Fruit fly (Drosophila melanogaster) whole organism, prepupa: ENCODE measurements around the gene Irk3.

Experiments used
- Blimp-1 ChIP-seq: fragments of 200-800 bp; sonication (Bioruptor generic); optimal IDR thresholded peaks from 3 replicates; lab custom pipeline; 2017; ENCODE audit warnings: missing biosample characterization, missing genetic modification characterization, mild to moderate bottlenecking, moderate library complexity, missing genetic modification reagents
- CG10631 ChIP-seq: fragments of 200-800 bp; sonication (Bioruptor generic); optimal IDR thresholded peaks from 2 replicates; lab custom pipeline; 2016; ENCODE audit warnings: missing biosample characterization, missing genetic modification characterization
- CG10669 ChIP-seq: fragments of 200-800 bp; sonication (Bioruptor generic); optimal IDR thresholded peaks from 3 replicates; lab custom pipeline; 2018; ENCODE audit warnings: missing biosample characterization, mild to moderate bottlenecking, missing genetic modification characterization, moderate library complexity
- CG11294 ChIP-seq: fragments of 200-800 bp; sonication (Bioruptor generic); IDR thresholded peaks from 2 replicates; pipeline ENCODE4 v1.3.6; 2022; ENCODE audit warnings: missing biosample characterization, missing genetic modification characterization
- CG11762 ChIP-seq: fragments of 200-800 bp; sonication (Bioruptor generic); optimal IDR thresholded peaks from 3 replicates; lab custom pipeline; 2016; ENCODE audit warnings: missing biosample characterization, missing genetic modification characterization; ENCODE audit not compliant: insufficient read depth
- CG15336 ChIP-seq: fragments of 200-800 bp; sonication (Bioruptor generic); IDR thresholded peaks from 2 replicates; pipeline ENCODE4 v1.3.6; 2022; ENCODE audit warnings: missing biosample characterization, missing genetic modification characterization
- CG1621 ChIP-seq: fragments of 200-800 bp; sonication (Bioruptor generic); optimal IDR thresholded peaks from 3 replicates; lab custom pipeline; 2018; ENCODE audit warnings: missing biosample characterization, mild to moderate bottlenecking, missing genetic modification characterization
- CG16779 ChIP-seq: fragments of 200-800 bp; sonication (Bioruptor generic); optimal IDR thresholded peaks from 3 replicates; lab custom pipeline; 2017; ENCODE audit warnings: missing biosample characterization, mild to moderate bottlenecking, missing genetic modification characterization
- CG3032 ChIP-seq: fragments of 200-800 bp; optimal IDR thresholded peaks from 2 replicates; lab custom pipeline; 2019; ENCODE audit warnings: missing biosample characterization, mild to moderate bottlenecking, missing genetic modification characterization, moderate library complexity
- CG32006 ChIP-seq: fragments of 200-800 bp; sonication (Bioruptor generic); optimal IDR thresholded peaks from 3 replicates; lab custom pipeline; 2017; ENCODE audit warnings: missing biosample characterization, mild to moderate bottlenecking, missing genetic modification characterization
- CG34406 ChIP-seq: fragments of 200-800 bp; sonication (Bioruptor generic); optimal IDR thresholded peaks from 3 replicates; lab custom pipeline; 2016; ENCODE audit warnings: missing biosample characterization, missing genetic modification characterization
- CG3919 ChIP-seq: fragments of 200-800 bp; sonication (Bioruptor generic); optimal IDR thresholded peaks from 3 replicates; lab custom pipeline; 2016; ENCODE audit warnings: missing biosample characterization, missing genetic modification characterization
- CG6163 ChIP-seq: fragments of 200-800 bp; sonication (Bioruptor generic); IDR thresholded peaks from 3 replicates; pipeline ENCODE4 v1.3.6; 2022; ENCODE audit warnings: missing biosample characterization, missing genetic modification characterization
- CG6276 ChIP-seq: fragments of 200-800 bp; sonication (Bioruptor generic); optimal IDR thresholded peaks from 2 replicates; lab custom pipeline; 2017; ENCODE audit warnings: missing biosample characterization, mild to moderate bottlenecking, missing genetic modification characterization
- CG6792 ChIP-seq: fragments of 200-800 bp; sonication (Bioruptor generic); optimal IDR thresholded peaks from 3 replicates; lab custom pipeline; 2016; ENCODE audit warnings: missing biosample characterization, missing genetic modification characterization
- CG6808 ChIP-seq: fragments of 200-800 bp; sonication (Bioruptor generic); optimal IDR thresholded peaks from 3 replicates; lab custom pipeline; 2017; ENCODE audit warnings: missing biosample characterization, missing genetic modification characterization, mild to moderate bottlenecking, moderate library complexity, missing genetic modification reagents
- CG6854 ChIP-seq: fragments of 200-800 bp; sonication (Bioruptor generic); optimal IDR thresholded peaks from 2 replicates; lab custom pipeline; 2017; ENCODE audit warnings: missing biosample characterization, mild to moderate bottlenecking, missing genetic modification characterization
- CG7368 ChIP-seq: fragments of 200-800 bp; sonication (Bioruptor generic); optimal IDR thresholded peaks from 3 replicates; lab custom pipeline; 2016; ENCODE audit warnings: missing biosample characterization, missing genetic modification characterization
- CG8119 ChIP-seq: fragments of 200-800 bp; sonication (Bioruptor generic); IDR thresholded peaks from 3 replicates; pipeline ENCODE4 v1.3.6; 2022; ENCODE audit warnings: missing biosample characterization, missing genetic modification characterization
- CG8319 ChIP-seq: fragments of 200-800 bp; sonication (Bioruptor generic); optimal IDR thresholded peaks from 3 replicates; lab custom pipeline; 2016; ENCODE audit warnings: missing biosample characterization, missing genetic modification characterization
- CG8632 ChIP-seq: fragments of 200-800 bp; sonication (Bioruptor generic); optimal IDR thresholded peaks from 3 replicates; lab custom pipeline; 2016; ENCODE audit warnings: missing biosample characterization, missing genetic modification characterization
- CG9139 ChIP-seq: fragments of 200-800 bp; sonication (Bioruptor generic); optimal IDR thresholded peaks from 3 replicates; lab custom pipeline; 2017; ENCODE audit warnings: missing biosample characterization, mild to moderate bottlenecking, missing genetic modification characterization
- Eip78C ChIP-seq: fragments of 200-800 bp; sonication (Bioruptor generic); peaks from one replicate; lab custom pipeline; 2016; ENCODE audit warnings: missing biosample characterization, missing genetic modification characterization
- Ets21C ChIP-seq: fragments of 200-800 bp; sonication (Bioruptor generic); optimal IDR thresholded peaks from 3 replicates; lab custom pipeline; 2016; ENCODE audit warnings: missing biosample characterization, missing genetic modification characterization
- Ets96B ChIP-seq: fragments of 200-800 bp; optimal IDR thresholded peaks from 2 replicates; lab custom pipeline; 2019; ENCODE audit warnings: missing biosample characterization, mild to moderate bottlenecking, missing genetic modification characterization, moderate library complexity
- Gug ChIP-seq: fragments of 200-800 bp; sonication (Bioruptor generic); IDR thresholded peaks from 2 replicates; pipeline ENCODE4 v1.3.6; 2022; ENCODE audit warnings: missing biosample characterization, missing genetic modification characterization
- Hr38 ChIP-seq: sonication (Bioruptor generic); optimal IDR thresholded peaks from 2 replicates; lab custom pipeline; 2016; ENCODE audit warnings: missing biosample characterization, missing genetic modification characterization
- Hr39 ChIP-seq: fragments of 200-800 bp; sonication (Bioruptor generic); optimal IDR thresholded peaks from 2 replicates; lab custom pipeline; 2016; ENCODE audit warnings: missing biosample characterization, missing genetic modification characterization
- Hr4 ChIP-seq: fragments of 200-800 bp; sonication (Bioruptor generic); optimal IDR thresholded peaks from 3 replicates; lab custom pipeline; 2016; ENCODE audit warnings: missing biosample characterization, missing genetic modification characterization
- Lpt ChIP-seq: fragments of 200-800 bp; sonication (Bioruptor generic); optimal IDR thresholded peaks from 3 replicates; lab custom pipeline; 2016; ENCODE audit warnings: missing biosample characterization, missing genetic modification characterization
- OdsH ChIP-seq: fragments of 200-800 bp; sonication (Bioruptor generic); optimal IDR thresholded peaks from 3 replicates; lab custom pipeline; 2016; ENCODE audit warnings: missing biosample characterization, missing genetic modification characterization
- Smox ChIP-seq: fragments of 200-800 bp; sonication (Bioruptor generic); optimal IDR thresholded peaks from 3 replicates; lab custom pipeline; 2016; ENCODE audit warnings: missing biosample characterization, missing genetic modification characterization
- Sox102F ChIP-seq: fragments of 200-800 bp; sonication (Bioruptor generic); optimal IDR thresholded peaks from 2 replicates; lab custom pipeline; 2016; ENCODE audit warnings: missing biosample characterization, mild to moderate bottlenecking, missing genetic modification characterization
- Sox14 ChIP-seq: fragments of 200-800 bp; sonication (Bioruptor generic); optimal IDR thresholded peaks from 3 replicates; lab custom pipeline; 2016; ENCODE audit warnings: missing biosample characterization, missing genetic modification characterization
- Sox15 ChIP-seq: fragments of 200-800 bp; sonication (Bioruptor generic); optimal IDR thresholded peaks from 3 replicates; lab custom pipeline; 2016; ENCODE audit warnings: missing biosample characterization, missing genetic modification characterization
- achi ChIP-seq: fragments of 200-800 bp; sonication (Bioruptor generic); optimal IDR thresholded peaks from 3 replicates; lab custom pipeline; 2016; ENCODE audit warnings: missing biosample characterization, missing genetic modification characterization
- acj6 ChIP-seq: fragments of 200-800 bp; sonication (Bioruptor generic); optimal IDR thresholded peaks from 3 replicates; lab custom pipeline; 2016; ENCODE audit warnings: missing biosample characterization, missing genetic modification characterization
- cyc ChIP-seq: fragments of 200-800 bp; sonication (Bioruptor generic); optimal IDR thresholded peaks from 3 replicates; lab custom pipeline; 2016; ENCODE audit warnings: missing biosample characterization, missing genetic modification characterization
- dac ChIP-seq: fragments of 200-800 bp; sonication (Bioruptor generic); optimal IDR thresholded peaks from 2 replicates; lab custom pipeline; 2017; ENCODE audit warnings: missing biosample characterization, mild to moderate bottlenecking, missing genetic modification characterization
- eg ChIP-seq: fragments of 200-800 bp; sonication (Bioruptor generic); IDR thresholded peaks from 3 replicates; pipeline ENCODE4 v1.3.6; 2022; ENCODE audit warnings: missing biosample characterization, missing genetic modification characterization
- fd85E ChIP-seq: fragments of 200-800 bp; sonication (Bioruptor generic); optimal IDR thresholded peaks from 3 replicates; lab custom pipeline; 2016; ENCODE audit warnings: missing biosample characterization, missing genetic modification characterization
- net ChIP-seq: fragments of 200-800 bp; sonication (Bioruptor generic); optimal IDR thresholded peaks from 3 replicates; lab custom pipeline; 2016; ENCODE audit warnings: missing biosample characterization, missing genetic modification characterization
- pdm3 ChIP-seq: fragments of 200-800 bp; sonication (Bioruptor generic); optimal IDR thresholded peaks from 3 replicates; lab custom pipeline; 2016; ENCODE audit warnings: missing biosample characterization, missing genetic modification characterization
- ss ChIP-seq, 2 experiments: fragments of 200-800 bp; sonication (Bioruptor generic); optimal IDR thresholded peaks; 2 replicates in 1 of 2; 3 replicates in 1 of 2; lab custom pipeline; 2017 to 2018; ENCODE audit warnings: mild to moderate bottlenecking in 2 of 2, missing biosample characterization in 2 of 2, missing genetic modification characterization in 2 of 2, moderate library complexity in 1 of 2
- topi ChIP-seq: fragments of 200-800 bp; sonication (Bioruptor generic); optimal IDR thresholded peaks from 3 replicates; lab custom pipeline; 2016; ENCODE audit warnings: missing biosample characterization, missing genetic modification characterization

Gene Irk3

dm6 chr2L:18732760-18733530 lies 19.4 kb upstream of the Irk3 start (continued):
- TF ChIP-seq CG15336 (no peak; the same call in 1 of the 2 replicates), CG6854 (no peak), Ets21C (GFP tag; lab: Kevin White, UChicago) (no peak), Ets96B (tag; lab: Kevin White, UChicago) (no peak), Sox102F (peak; percentile 6), CG8632 (GFP tag; lab: Kevin White, UChicago) (no peak), CG11762 (GFP tag; lab: Kevin White, UChicago) (no peak), Smox (GFP tag; lab: Kevin White, UChicago) (peak; percentile 25), CG11294 (GFP tag; lab: Robert Waterston, UW) (no peak), ss (GFP tag; optimal IDR thresholded peaks at IDR 0.05; lab: Kevin White, UChicago) (peak; percentile 38 to 56), dac (GFP tag; lab: Kevin White, UChicago) (no peak), topi (GFP tag; lab: Kevin White, UChicago) (peak; percentile 33), achi (no peak), CG7368 (GFP tag; lab: Kevin White, UChicago) (peak; percentile 4)

DNA sequence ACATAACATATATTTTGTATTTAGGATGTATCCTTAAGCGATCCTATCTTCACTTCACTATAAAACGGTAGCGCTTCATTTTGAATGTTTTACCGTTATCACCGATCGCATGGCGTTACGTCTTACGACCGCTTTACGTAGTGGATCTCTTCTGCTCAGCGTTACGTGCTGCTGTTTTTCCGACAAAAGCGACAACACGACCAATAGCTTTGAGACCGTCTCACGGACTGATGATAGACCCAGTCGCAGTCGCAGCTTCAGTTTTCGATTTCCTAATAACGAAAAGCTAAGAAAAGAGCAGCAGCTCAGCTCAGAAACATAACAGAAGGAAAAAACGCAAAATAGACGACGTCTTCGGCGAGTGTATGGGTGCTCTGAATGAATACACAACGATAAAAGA lies 18.7 kb upstream of the Irk3 start, which contains the start of gene CG10348:
CG10348 (minus strand) TSS at position 234 of the 400 bp plus-strand sequence.
- TF ChIP-seq CG16779 (tag; lab: Kevin White, UChicago) (no peak), CG6854 (no peak), CG3032 (tag; lab: Kevin White, UChicago) (no peak), CG10669 (GFP tag; lab: Kevin White, UChicago) (no peak), CG32006 (no peak), CG6276 (no peak), Blimp-1 (GFP tag; lab: Kevin White, UChicago) (no peak), net (no peak), CG15336 (no peak), pdm3 (GFP tag; lab: Kevin White, UChicago) (no peak), Eip78C (GFP tag; lab: Kevin White, UChicago) (no peak), CG9139 (no peak), CG10631 (no peak), acj6 (GFP tag; lab: Kevin White, UChicago) (no peak), CG11762 (GFP tag; lab: Kevin White, UChicago) (no peak), CG8632 (GFP tag; lab: Kevin White, UChicago) (no peak), dac (GFP tag; lab: Kevin White, UChicago) (no peak), CG7368 (GFP tag; lab: Kevin White, UChicago) (no peak), CG8319 (GFP tag; lab: Kevin White, UChicago) (no peak)

- TF ChIP-seq Lpt (no peak), Hr4 (GFP tag; lab: Kevin White, UChicago) (peak; percentile 25), eg (GFP tag; lab: Robert Waterston, UW) (no peak)
Observed at dm6 chr2L:18727986-18728385, 14.4 kb upstream of the Irk3 start.

dm6 chr2L:18724842-18725241 lies 11.3 kb upstream of the Irk3 start:
- no peak for TF ChIP-seq CG6808 (GFP tag; lab: Kevin White, UChicago)
- TF ChIP-seq CG32006, result peak; percentile 70
- TF ChIP-seq CG6854, result no peak
- TF ChIP-seq CG6276, result peak; percentile 50
- TF ChIP-seq Hr38 (GFP tag; lab: Kevin White, UChicago), result no peak
- TF ChIP-seq fd85E, result no peak
- no peak for TF ChIP-seq ss (GFP tag; optimal IDR thresholded peaks at IDR 0.05; lab: Kevin White, UChicago)
- peak; percentile 22 for TF ChIP-seq CG3919
- TF ChIP-seq CG1621 (tag; lab: Kevin White, UChicago), result no peak
- TF ChIP-seq Ets96B (tag; lab: Kevin White, UChicago), result peak; percentile 10
- peak; percentile 74 for TF ChIP-seq CG8119
- TF ChIP-seq eg (GFP tag; lab: Robert Waterston, UW), result peak; percentile 75; the same call in 2 of the 3 replicates
- TF ChIP-seq Sox15 (GFP tag; lab: Kevin White, UChicago), result no peak
- no peak for TF ChIP-seq CG6792 (GFP tag; lab: Kevin White, UChicago)
- TF ChIP-seq Gug, result peak; percentile 61
- TF ChIP-seq CG34406 (GFP tag; lab: Kevin White, UChicago), result no peak
- peak; percentile 76 for TF ChIP-seq CG6163 (GFP tag; lab: Robert Waterston, UW)
- TF ChIP-seq Hr39 (GFP tag; lab: Kevin White, UChicago), result no peak
- no peak for TF ChIP-seq cyc (GFP tag; lab: Kevin White, UChicago)
- TF ChIP-seq Sox14 (GFP tag; lab: Kevin White, UChicago), result no peak
- peak; percentile 17 for TF ChIP-seq OdsH (GFP tag; lab: Kevin White, UChicago)
- TF ChIP-seq Blimp-1 (GFP tag; lab: Kevin White, UChicago), result no peak
- TF ChIP-seq CG11294 (GFP tag; lab: Robert Waterston, UW), result peak; percentile 16; the same call in 1 of the 2 replicates
